Worm (Caenorhabditis elegans) whole organism, L1 larva: ENCODE results near the gene eral-1.

Experiments used
- C04F5.9 ChIP-seq: sonication (generic microtip); optimal IDR thresholded peaks from 2 replicates; lab custom pipeline; 2016; ENCODE audit warnings: missing genetic modification characterization, missing compliant biosample characterization
- C16A3.4 ChIP-seq: fragments of 150-350 bp; optimal IDR thresholded peaks from 2 replicates; lab custom pipeline; 2014; ENCODE audit warnings: missing biosample characterization, missing genetic modification characterization
- C34B4.2 ChIP-seq: sonication (generic microtip); optimal IDR thresholded peaks from 2 replicates; lab custom pipeline; 2017; ENCODE audit warnings: mild to moderate bottlenecking, missing genetic modification characterization, missing compliant biosample characterization
- F16B12.6 ChIP-seq: fragments of 150-350 bp; optimal IDR thresholded peaks from 2 replicates; lab custom pipeline; 2014; ENCODE audit warnings: missing biosample characterization, missing genetic modification characterization
- Y116A8C.19 ChIP-seq: sonication (generic microtip); optimal IDR thresholded peaks from 2 replicates; lab custom pipeline; 2016; ENCODE audit warnings: missing compliant biosample characterization, missing genetic modification characterization, borderline replicate concordance
- aly-2 ChIP-seq: fragments of 150-350 bp; optimal IDR thresholded peaks from 2 replicates; lab custom pipeline; 2014; ENCODE audit warnings: missing biosample characterization, missing genetic modification characterization
- ama-1 ChIP-seq: fragments of 150-350 bp; optimal IDR thresholded peaks from 2 replicates; lab custom pipeline; 2014
- blmp-1 ChIP-seq: fragments of 150-350 bp; optimal IDR thresholded peaks from 2 replicates; lab custom pipeline; 2014; ENCODE audit warnings: missing biosample characterization, missing genetic modification characterization
- ceh-88 ChIP-seq: fragments of 200-800 bp; sonication (Bioruptor generic); IDR thresholded peaks from 2 replicates; pipeline ENCODE4 v1.3.6; 2022; ENCODE audit warnings: missing genetic modification characterization, missing compliant biosample characterization
- dpl-1 ChIP-seq, 3 experiments: fragments of 150-350 bp in 2 of 3; sonication (generic microtip) in 1 of 3; optimal IDR thresholded peaks; 2 replicates each; lab custom pipeline; 2014 to 2017; ENCODE audit warnings: missing biosample characterization in 3 of 3, missing genetic modification characterization in 3 of 3, missing genetic modification reagents in 3 of 3
- efl-1 ChIP-seq, 4 experiments: fragments of 150-350 bp; optimal IDR thresholded peaks in 3 of 4; peaks in 1 of 4; 1 replicate in 1 of 4; 2 replicates in 3 of 4; lab custom pipeline; 2014; ENCODE audit warnings: missing biosample characterization in 2 of 4, missing genetic modification characterization in 2 of 4, missing genetic modification reagents in 2 of 4
- egl-13 ChIP-seq: sonication (generic microtip); optimal IDR thresholded peaks from 2 replicates; lab custom pipeline; 2016; ENCODE audit warnings: missing genotype, missing genetic modification reagents, missing genetic modification characterization, missing compliant biosample characterization
- elt-2 ChIP-seq: sonication (generic microtip); optimal IDR thresholded peaks from 2 replicates; lab custom pipeline; 2016; ENCODE audit warnings: missing genetic modification characterization, mild to moderate bottlenecking, inconsistent platforms, missing compliant biosample characterization, missing genetic modification reagents
- elt-3 ChIP-seq, 6 experiments: fragments of 150-350 bp in 1 of 6; sonication (generic microtip); optimal IDR thresholded peaks; 2 replicates each; lab custom pipeline; 2017 to 2018; ENCODE audit warnings: missing biosample characterization in 6 of 6, missing genetic modification characterization in 6 of 6, inconsistent platforms in 1 of 6
- fkh-10 ChIP-seq: sonication (generic microtip); optimal IDR thresholded peaks from 2 replicates; lab custom pipeline; 2017; ENCODE audit warnings: missing biosample characterization, missing genetic modification reagents, missing genetic modification characterization
- fkh-4 ChIP-seq: sonication (generic microtip); optimal IDR thresholded peaks from 2 replicates; lab custom pipeline; 2016; ENCODE audit warnings: missing compliant biosample characterization, missing genetic modification characterization, borderline replicate concordance
- fkh-8 ChIP-seq: sonication (generic microtip); optimal IDR thresholded peaks from 2 replicates; lab custom pipeline; 2016; ENCODE audit warnings: mild to moderate bottlenecking, missing genetic modification characterization, missing compliant biosample characterization
- grh-1 ChIP-seq: fragments of 200-800 bp; sonication (Bioruptor generic); IDR thresholded peaks from 2 replicates; pipeline ENCODE4 v1.3.6; 2022; ENCODE audit warnings: missing genetic modification reagents, missing genetic modification characterization, missing compliant biosample characterization
- hlh-17 ChIP-seq: fragments of 200-800 bp; sonication (Bioruptor generic); optimal IDR thresholded peaks from 2 replicates; lab custom pipeline; 2018; ENCODE audit warnings: missing genetic modification characterization, mild to moderate bottlenecking, missing compliant biosample characterization, moderate library complexity, borderline replicate concordance
- hlh-4 ChIP-seq: sonication (generic microtip); optimal IDR thresholded peaks from 2 replicates; lab custom pipeline; 2016; ENCODE audit warnings: mild to moderate bottlenecking, missing genetic modification characterization, missing compliant biosample characterization
- jun-1 ChIP-seq: fragments of 150-350 bp; optimal IDR thresholded peaks from 2 replicates; lab custom pipeline; 2014; ENCODE audit warnings: missing biosample characterization, missing genetic modification reagents, missing genetic modification characterization
- lin-13 ChIP-seq: fragments of 150-350 bp; optimal IDR thresholded peaks from 2 replicates; lab custom pipeline; 2014; ENCODE audit warnings: missing biosample characterization, missing genetic modification reagents, missing genetic modification characterization
- lin-14 ChIP-seq: fragments of 200-800 bp; sonication (Bioruptor generic); optimal IDR thresholded peaks from 2 replicates; lab custom pipeline; 2018; ENCODE audit warnings: mild to moderate bottlenecking, missing genetic modification characterization, moderate library complexity, missing compliant biosample characterization
- lin-35 ChIP-seq, 2 experiments: fragments of 150-350 bp; optimal IDR thresholded peaks; 2 replicates each; lab custom pipeline; 2014; ENCODE audit warnings: missing biosample characterization in 2 of 2, missing genetic modification characterization in 2 of 2, missing genetic modification reagents in 2 of 2
- lir-3 ChIP-seq: sonication (generic microtip); optimal IDR thresholded peaks from 2 replicates; lab custom pipeline; 2016; ENCODE audit warnings: mild to moderate bottlenecking, missing genetic modification characterization, moderate library complexity, missing compliant biosample characterization; ENCODE audit not compliant: poor library complexity
- lsy-2 ChIP-seq, 2 experiments: fragments of 150-350 bp; optimal IDR thresholded peaks; 2 replicates each; lab custom pipeline; 2014; ENCODE audit warnings: missing biosample characterization in 2 of 2, missing genetic modification characterization in 2 of 2
- mdl-1 ChIP-seq, 2 experiments: fragments of 150-350 bp; optimal IDR thresholded peaks; 2 replicates each; lab custom pipeline; 2014 to 2017; ENCODE audit warnings: missing biosample characterization in 2 of 2, missing genetic modification characterization in 2 of 2, inconsistent platforms in 1 of 2
- mep-1 ChIP-seq: fragments of 150-350 bp; optimal IDR thresholded peaks from 2 replicates; lab custom pipeline; 2014; ENCODE audit warnings: missing biosample characterization, missing genetic modification characterization
- nhr-12 ChIP-seq: sonication (generic microtip); optimal IDR thresholded peaks from 2 replicates; lab custom pipeline; 2017; ENCODE audit warnings: missing biosample characterization, missing genetic modification characterization
- nhr-19 ChIP-seq: fragments of 200-800 bp; sonication (Bioruptor generic); conservative IDR thresholded peaks from 2 replicates; pipeline ENCODE4 v1.3.6; 2022; ENCODE audit warnings: missing genetic modification characterization, missing compliant biosample characterization
- nhr-20 ChIP-seq: sonication (generic microtip); optimal IDR thresholded peaks from 2 replicates; lab custom pipeline; 2016; ENCODE audit warnings: mild to moderate bottlenecking, missing genetic modification characterization, missing compliant biosample characterization
- nhr-237 ChIP-seq: fragments of 150-350 bp; optimal IDR thresholded peaks from 2 replicates; lab custom pipeline; 2014; ENCODE audit warnings: missing biosample characterization, missing genetic modification characterization
- nhr-28 ChIP-seq: fragments of 150-350 bp; optimal IDR thresholded peaks from 2 replicates; lab custom pipeline; 2014; ENCODE audit warnings: missing biosample characterization, missing genetic modification characterization
- nhr-47 ChIP-seq: sonication (generic microtip); optimal IDR thresholded peaks from 2 replicates; lab custom pipeline; 2016; ENCODE audit warnings: mild to moderate bottlenecking, missing genetic modification characterization, moderate library complexity, missing compliant biosample characterization
- nhr-71 ChIP-seq: sonication (generic microtip); optimal IDR thresholded peaks from 2 replicates; lab custom pipeline; 2016; ENCODE audit warnings: mild to moderate bottlenecking, missing genetic modification characterization, moderate library complexity, missing compliant biosample characterization
- nhr-84 ChIP-seq: sonication (generic microtip); optimal IDR thresholded peaks from 2 replicates; lab custom pipeline; 2017; ENCODE audit warnings: missing biosample characterization, missing genetic modification characterization
- nhr-90 ChIP-seq: sonication (generic microtip); optimal IDR thresholded peaks from 2 replicates; lab custom pipeline; 2016; ENCODE audit warnings: mild to moderate bottlenecking, missing genetic modification characterization, missing compliant biosample characterization; ENCODE audit not compliant: poor library complexity
- pag-3 ChIP-seq: sonication (generic microtip); optimal IDR thresholded peaks from 2 replicates; lab custom pipeline; 2017; ENCODE audit warnings: missing genetic modification characterization, mild to moderate bottlenecking, missing compliant biosample characterization, antibody characterized with exemption, borderline replicate concordance; ENCODE audit not compliant: insufficient read depth
- rnt-1 ChIP-seq: sonication (generic microtip); optimal IDR thresholded peaks from 2 replicates; lab custom pipeline; 2016; ENCODE audit warnings: mild to moderate bottlenecking, missing genetic modification characterization, moderate library complexity, missing compliant biosample characterization
- snu-23 ChIP-seq: sonication (generic microtip); optimal IDR thresholded peaks from 2 replicates; lab custom pipeline; 2016; ENCODE audit warnings: missing genetic modification characterization, missing compliant biosample characterization
- sptf-1 ChIP-seq: fragments of 150-350 bp; optimal IDR thresholded peaks from 2 replicates; lab custom pipeline; 2014; ENCODE audit warnings: missing biosample characterization, missing genetic modification characterization
- sup-37 ChIP-seq: fragments of 200-800 bp; sonication (Bioruptor generic); optimal IDR thresholded peaks from 2 replicates; lab custom pipeline; 2018; ENCODE audit warnings: mild to moderate bottlenecking, missing genetic modification characterization, missing compliant biosample characterization
- tlp-1 ChIP-seq: fragments of 150-350 bp; optimal IDR thresholded peaks from 2 replicates; lab custom pipeline; 2014; ENCODE audit warnings: missing biosample characterization, missing genetic modification characterization
- unc-30 ChIP-seq: sonication (generic microtip); optimal IDR thresholded peaks from 2 replicates; lab custom pipeline; 2017; ENCODE audit warnings: missing biosample characterization, missing genetic modification characterization
- vab-15 ChIP-seq: sonication (generic microtip); optimal IDR thresholded peaks from 2 replicates; lab custom pipeline; 2017; ENCODE audit warnings: missing genotype, mild to moderate bottlenecking, missing genetic modification characterization, missing compliant biosample characterization
- xbp-1 ChIP-seq: sonication (generic microtip); optimal IDR thresholded peaks from 2 replicates; lab custom pipeline; 2016; ENCODE audit warnings: missing genetic modification characterization, missing compliant biosample characterization
- zip-4 ChIP-seq: fragments of 200-800 bp; sonication (Bioruptor generic); optimal IDR thresholded peaks from 2 replicates; lab custom pipeline; 2018; ENCODE audit warnings: mild to moderate bottlenecking, missing genetic modification characterization, moderate library complexity, missing compliant biosample characterization

eral-1 gene

ce11 chrII:9604685-9605084 lies 15.1 kb upstream of the eral-1 start:
- TF ChIP-seq ama-1 (lab: Kevin White, UChicago): peak; percentile 60
- no peak for TF ChIP-seq zip-4 (GFP tag; lab: Kevin White, UChicago)

DNA sequence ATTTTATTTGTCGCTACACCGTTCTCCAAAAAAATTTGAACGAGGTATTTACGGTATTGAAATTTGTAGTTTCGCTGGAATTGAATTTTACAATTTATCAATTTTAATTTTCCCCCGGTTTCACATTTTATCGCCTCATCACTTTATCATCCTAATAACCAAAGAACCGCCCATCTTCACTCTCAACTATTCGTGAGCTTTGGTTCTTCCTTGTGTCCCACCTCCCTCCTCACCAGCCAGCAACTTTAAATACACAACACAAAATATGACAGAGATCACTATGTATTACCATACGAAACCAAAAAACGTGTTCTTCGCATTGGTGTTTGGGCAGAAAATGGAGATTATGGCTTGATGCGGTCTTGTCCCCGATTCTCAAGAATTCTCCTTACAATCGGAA lies 14.5 kb upstream of the eral-1 start:
- TF ChIP-seq mdl-1 (tag; optimal IDR thresholded peaks at IDR 0.05; lab: Kevin White, UChicago) (peak in 1 of 2 experiments; percentile 11), lsy-2 (tag; optimal IDR thresholded peaks at IDR 0.05; lab: Kevin White, UChicago) (peak in 1 of 2 experiments; percentile 4), lin-35 (GFP tag; optimal IDR thresholded peaks at IDR 0.05; lab: Kevin White, UChicago) (peak in 1 of 2 experiments; percentile 65), pag-3 (no peak), hlh-4 (tag; lab: Kevin White, UChicago) (no peak), fkh-8 (no peak), ama-1 (lab: Kevin White, UChicago) (peak; percentile 45), jun-1 (no peak), ceh-88 (GFP tag; lab: Robert Waterston, UW) (no peak), nhr-28 (tag; lab: Kevin White, UChicago) (no peak), lin-14 (GFP tag; lab: Kevin White, UChicago) (peak; percentile 8), F16B12.6 (no peak), sptf-1 (tag; lab: Kevin White, UChicago) (no peak), vab-15 (no peak), fkh-4 (tag; lab: Kevin White, UChicago) (no peak), nhr-90 (tag; lab: Kevin White, UChicago) (no peak), blmp-1 (tag; lab: Kevin White, UChicago) (peak; percentile 44), snu-23 (GFP tag; lab: Kevin White, UChicago) (peak; percentile 27), nhr-19 (GFP tag; lab: Robert Waterston, UW) (peak; percentile 71), aly-2 (no peak), C16A3.4 (tag; lab: Kevin White, UChicago) (peak; percentile 14), Y116A8C.19 (tag; lab: Kevin White, UChicago) (no peak), elt-2 (tag; lab: Kevin White, UChicago) (peak; percentile 0), nhr-237 (tag; lab: Kevin White, UChicago) (no peak), dpl-1 (GFP tag; optimal IDR thresholded peaks at IDR 0.05; lab: Kevin White, UChicago) (peak in 1 of 3 experiments; percentile 10), lir-3 (tag; lab: Kevin White, UChicago) (no peak), nhr-20 (tag; lab: Kevin White, UChicago) (peak; percentile 55)
- TF ChIP-seq, all 84 proteins: peak for 12

- TF ChIP-seq Y116A8C.19 (tag; lab: Kevin White, UChicago) (no peak), egl-13 (tag; lab: Kevin White, UChicago) (peak; percentile 66), vab-15 (peak; percentile 40), ama-1 (lab: Kevin White, UChicago) (peak; percentile 75), efl-1 (optimal IDR thresholded peaks at IDR 0.05; lab: Kevin White, UChicago) (peak; percentile 84), efl-1 (GFP tag; optimal IDR thresholded peaks at IDR 0.05 in 1 of 2; lab: Kevin White, UChicago) (peak; percentile 64 to 97), xbp-1 (tag; lab: Kevin White, UChicago) (peak; percentile 96), unc-30 (tag; lab: Kevin White, UChicago) (peak; percentile 5), nhr-84 (tag; lab: Kevin White, UChicago) (no peak), dpl-1 (GFP tag; optimal IDR thresholded peaks at IDR 0.05; lab: Kevin White, UChicago) (peak; percentile 71 to 79 (median 75)), F16B12.6 (peak; percentile 51), C04F5.9 (tag; lab: Kevin White, UChicago) (peak; percentile 73), rnt-1 (peak; percentile 95), nhr-71 (tag; lab: Kevin White, UChicago) (peak; percentile 99), tlp-1 (no peak), nhr-19 (GFP tag; lab: Robert Waterston, UW) (peak; percentile 99), C34B4.2 (tag; lab: Kevin White, UChicago) (no peak), fkh-10 (GFP tag; lab: Kevin White, UChicago) (peak; percentile 69), sup-37 (GFP tag; lab: Kevin White, UChicago) (peak; percentile 66), elt-3 (tag; optimal IDR thresholded peaks at IDR 0.05; lab: Kevin White, UChicago) (peak in 5 of 6 experiments; percentile 40 to 99 (median 95)), hlh-17 (GFP tag; lab: Kevin White, UChicago) (no peak), mep-1 (tag; lab: Kevin White, UChicago) (peak; percentile 98), nhr-47 (tag; lab: Kevin White, UChicago) (peak; percentile 95), lin-13 (GFP tag; lab: Kevin White, UChicago) (peak; percentile 92), grh-1 (GFP tag; lab: Robert Waterston, UW) (peak; percentile 85), nhr-12 (tag; lab: Kevin White, UChicago) (no peak), blmp-1 (tag; lab: Kevin White, UChicago) (peak; percentile 99)
Measured at ce11 chrII:9603419-9603818, 13.9 kb upstream of the eral-1 start.
